Fruit fly (Drosophila melanogaster): Measurements from ENCODE around the gene CG17261.

dm6 chr2L:3037153-3037579 lies 5.2 kb upstream of the CG17261 start, which contains the start of the genes CG17260 and SerRS:
- TF ChIP-seq CG16863 (GFP tag; optimal IDR thresholded peaks at IDR 0.05): peak; percentile 88
- TF ChIP-seq luna (GFP tag; optimal IDR thresholded peaks at IDR 0.05): peak; percentile 79
- no peak for TF ChIP-seq CG7963 (GFP tag; IDR thresholded peaks at IDR 0.05; ENCODE audit: partially characterized antibody)
- no peak for TF ChIP-seq CG8478 (optimal IDR thresholded peaks at IDR 0.05)
- TF ChIP-seq ind (GFP tag; optimal IDR thresholded peaks at IDR 0.05): peak; percentile 96
- peak; percentile 88 for TF ChIP-seq Mrtf (GFP tag; IDR thresholded peaks at IDR 0.05)
- TF ChIP-seq CG13123 (GFP tag; optimal IDR thresholded peaks at IDR 0.05): peak; percentile 85
